Fruit fly (Drosophila melanogaster): ENCODE data around the gene CG7231.

DNA sequence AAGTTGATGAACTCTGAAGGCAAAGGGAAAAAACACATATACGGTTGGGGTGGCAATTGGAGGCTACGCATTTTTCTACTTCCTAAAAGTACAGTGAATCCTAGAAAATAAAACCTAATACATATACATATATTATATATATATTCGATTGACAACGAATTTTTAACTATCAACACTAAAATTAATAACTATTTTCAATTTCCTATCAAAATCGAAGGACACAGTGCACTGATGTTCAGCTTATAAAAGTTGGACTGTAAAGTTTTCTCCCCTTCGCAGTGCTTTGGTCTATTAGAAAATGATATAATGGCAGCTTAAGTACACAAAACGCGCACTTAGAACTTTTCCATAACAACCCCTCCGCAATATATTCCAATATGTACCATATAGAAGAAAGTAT lies 20.9 kb upstream of the CG7231 start:
- TF ChIP-seq Hr96 (GFP tag; optimal IDR thresholded peaks at IDR 0.05): no peak
- TF ChIP-seq kay (GFP tag; ENCODE audit: borderline replicate concordance): no peak
- no peak for TF ChIP-seq Crg-1 (GFP tag; optimal IDR thresholded peaks at IDR 0.05)
- no peak for TF ChIP-seq pad (GFP tag; optimal IDR thresholded peaks at IDR 0.05)
- no peak for TF ChIP-seq CG12768 (GFP tag; optimal IDR thresholded peaks at IDR 0.05)
- TF ChIP-seq CG33017 (tag; optimal IDR thresholded peaks at IDR 0.05): no peak
- no peak for TF ChIP-seq CG1620 (GFP tag; optimal IDR thresholded peaks at IDR 0.05)
- TF ChIP-seq CG7101 (tag; optimal IDR thresholded peaks at IDR 0.05): no peak
- no peak for TF ChIP-seq cic (GFP tag; optimal IDR thresholded peaks at IDR 0.05)
- TF ChIP-seq CG11617 (GFP tag; optimal IDR thresholded peaks at IDR 0.05): no peak
- TF ChIP-seq ovo (GFP tag; optimal IDR thresholded peaks at IDR 0.05): no peak
- no peak for TF ChIP-seq bab1 (GFP tag; optimal IDR thresholded peaks at IDR 0.05)
- no peak for TF ChIP-seq toe (GFP tag; optimal IDR thresholded peaks at IDR 0.05)
- no peak for TF ChIP-seq CG5204 (GFP tag; optimal IDR thresholded peaks at IDR 0.05)

Data from whole organism, adult.